Fruit fly (Drosophila melanogaster) whole organism, pupa: ENCODE data around the gene CG6870.

ENCODE experiments used
- CG10348 ChIP-seq: fragments of 200-800 bp; sonication (Bioruptor generic); IDR thresholded peaks from 2 replicates; pipeline ENCODE4 v1.3.6; 2022; ENCODE audit warnings: missing biosample characterization, missing genetic modification characterization
- CG12605 ChIP-seq: fragments of 200-800 bp; sonication (Bioruptor generic); IDR thresholded peaks from 2 replicates; pipeline ENCODE4 v1.3.6; 2022; ENCODE audit warnings: missing biosample characterization, missing genetic modification characterization
- CG13204 ChIP-seq: fragments of 200-800 bp; sonication (Bioruptor generic); optimal IDR thresholded peaks from 2 replicates; lab custom pipeline; 2018; ENCODE audit warnings: missing biosample characterization, mild to moderate bottlenecking, missing genetic modification characterization, moderate library complexity
- CG34367 ChIP-seq: fragments of 200-800 bp; sonication (Bioruptor generic); optimal IDR thresholded peaks from 2 replicates; lab custom pipeline; 2018; ENCODE audit warnings: missing biosample characterization, mild to moderate bottlenecking, missing genetic modification characterization
- CG8301 ChIP-seq: fragments of 200-800 bp; sonication (Bioruptor generic); optimal IDR thresholded peaks from 2 replicates; lab custom pipeline; 2018; ENCODE audit warnings: missing biosample characterization, mild to moderate bottlenecking, missing genetic modification characterization
- D1 ChIP-seq: fragments of 200-800 bp; sonication (Bioruptor generic); optimal IDR thresholded peaks from 2 replicates; lab custom pipeline; 2018; ENCODE audit warnings: missing biosample characterization, mild to moderate bottlenecking, missing genetic modification characterization, moderate library complexity
- EcR ChIP-seq: fragments of 200-800 bp; sonication (Bioruptor generic); optimal IDR thresholded peaks from 3 replicates; lab custom pipeline; 2019; ENCODE audit warnings: missing biosample characterization, missing genetic modification characterization, mild to moderate bottlenecking, moderate library complexity, missing genetic modification reagents
- Pif1A ChIP-seq: fragments of 200-800 bp; sonication (Bioruptor generic); optimal IDR thresholded peaks from 3 replicates; lab custom pipeline; 2016; ENCODE audit warnings: missing biosample characterization, missing genetic modification characterization
- fd96Ca ChIP-seq: fragments of 200-800 bp; sonication (Bioruptor generic); IDR thresholded peaks from 3 replicates; pipeline ENCODE4 v1.3.6; 2022; ENCODE audit warnings: missing biosample characterization, missing genetic modification characterization
- gl ChIP-seq: fragments of 200-800 bp; sonication (Bioruptor generic); optimal IDR thresholded peaks from 2 replicates; lab custom pipeline; 2018; ENCODE audit warnings: missing biosample characterization, mild to moderate bottlenecking, missing genetic modification characterization
- rn ChIP-seq: fragments of 200-800 bp; sonication (Bioruptor generic); IDR thresholded peaks from 2 replicates; pipeline ENCODE4 v1.3.6; 2022; ENCODE audit warnings: missing biosample characterization, missing genetic modification characterization

- TF ChIP-seq CG10348 (GFP tag; lab: Robert Waterston, UW) = no peak
- TF ChIP-seq fd96Ca = no peak
- no peak for TF ChIP-seq CG8301 (tag; lab: Kevin White, UChicago)
- TF ChIP-seq EcR = no peak
- TF ChIP-seq gl (tag; lab: Kevin White, UChicago) = no peak
- no peak for TF ChIP-seq D1 (tag; lab: Kevin White, UChicago)
- no peak for TF ChIP-seq Pif1A (GFP tag; lab: Kevin White, UChicago)
- TF ChIP-seq CG12605 = no peak
- no peak for TF ChIP-seq rn (GFP tag; lab: Robert Waterston, UW)
- no peak for TF ChIP-seq CG13204 (GFP tag; lab: Kevin White, UChicago)
- no peak for TF ChIP-seq CG34367 (tag; lab: Kevin White, UChicago)
Measured at dm6 chr2L:17559275-17559674, 32.8 kb downstream of the CG6870 start.
